Worm (Caenorhabditis elegans) whole organism, young adult: ENCODE measurements around the gene fbxc-32.

ENCODE experiments used
- ama-1 ChIP-seq, 3 experiments: fragments of 150-350 bp in 1 of 3; sonication (generic microtip) in 2 of 3; optimal IDR thresholded peaks; 2 replicates each; lab custom pipeline; 2014 to 2018; ENCODE audit warnings: missing biosample characterization in 2 of 3, missing genetic modification characterization in 2 of 3, missing genetic modification reagents in 2 of 3
- atf-7 ChIP-seq: sonication (generic microtip); optimal IDR thresholded peaks from 2 replicates; lab custom pipeline; 2017; ENCODE audit warnings: mild to moderate bottlenecking, missing genetic modification characterization, missing compliant biosample characterization
- athp-1 ChIP-seq: sonication (generic microtip); optimal IDR thresholded peaks from 2 replicates; lab custom pipeline; 2017; ENCODE audit warnings: mild to moderate bottlenecking, missing genetic modification characterization, missing compliant biosample characterization
- ccch-3 ChIP-seq: fragments of 200-800 bp; sonication (Bioruptor generic); optimal IDR thresholded peaks from 2 replicates; lab custom pipeline; 2018; ENCODE audit warnings: mild to moderate bottlenecking, missing genetic modification characterization, missing compliant biosample characterization
- cebp-1 ChIP-seq, 2 experiments: fragments of 200-800 bp in 1 of 2; sonication (Bioruptor generic) in 1 of 2; sonication (generic microtip) in 1 of 2; IDR thresholded peaks in 1 of 2; optimal IDR thresholded peaks in 1 of 2; 2 replicates each; pipeline versions ENCODE4 v1.3.6 to Lab custom; 2017 to 2022; ENCODE audit warnings: missing compliant biosample characterization in 2 of 2, missing genetic modification characterization in 2 of 2, mild to moderate bottlenecking in 1 of 2, missing genetic modification reagents in 1 of 2, moderate library complexity in 1 of 2
- nfyb-1 ChIP-seq: fragments of 200-800 bp; sonication (Bioruptor generic); IDR thresholded peaks from 2 replicates; pipeline ENCODE4 v1.3.6; 2022; ENCODE audit warnings: missing genetic modification reagents, missing genetic modification characterization, missing compliant biosample characterization
- sptf-2 ChIP-seq: fragments of 200-800 bp; sonication (Bioruptor generic); optimal IDR thresholded peaks from 2 replicates; lab custom pipeline; 2018; ENCODE audit warnings: mild to moderate bottlenecking, missing genetic modification characterization, missing compliant biosample characterization
- unc-130 ChIP-seq: sonication (generic microtip); optimal IDR thresholded peaks from 2 replicates; lab custom pipeline; 2016; ENCODE audit warnings: missing genetic modification reagents, missing genetic modification characterization, missing compliant biosample characterization
- ztf-22 ChIP-seq: fragments of 200-800 bp; sonication (Bioruptor generic); optimal IDR thresholded peaks from 2 replicates; lab custom pipeline; 2018; ENCODE audit warnings: mild to moderate bottlenecking, missing genetic modification characterization, moderate library complexity, missing compliant biosample characterization

DNA sequence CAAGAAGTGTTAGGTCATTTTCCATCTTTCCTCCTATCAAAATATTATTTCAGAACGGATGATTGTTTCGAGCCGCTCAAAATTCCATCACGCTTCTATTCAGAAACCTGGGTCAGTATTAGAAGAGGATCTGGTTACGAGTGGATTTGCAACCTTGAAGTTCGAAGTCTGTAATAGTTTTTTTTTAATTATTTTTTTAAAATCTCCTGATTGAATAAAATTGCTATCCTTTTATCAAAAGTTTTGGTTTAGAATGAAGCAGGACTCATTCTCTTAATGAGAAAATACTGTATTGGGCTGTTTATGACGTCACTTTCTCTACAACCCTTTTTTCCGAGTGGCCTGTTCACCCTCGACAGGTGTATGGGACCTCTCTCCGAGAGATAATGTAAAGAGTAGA, 40.4 kb upstream of the fbxc-32 start, which contains the start of gene fbxc-39:
- no peak for TF ChIP-seq cebp-1 (GFP tag; IDR thresholded peaks at IDR 0.05; lab: Robert Waterston, UW)
- TF ChIP-seq cebp-1 (tag; optimal IDR thresholded peaks at IDR 0.05; lab: Kevin White, UChicago), result no peak
- no peak for TF ChIP-seq ztf-22 (GFP tag; lab: Kevin White, UChicago)
- no peak for TF ChIP-seq unc-130
- no peak for TF ChIP-seq sptf-2
- no peak for TF ChIP-seq ccch-3
- no peak for TF ChIP-seq athp-1 (tag; lab: Kevin White, UChicago)
- TF ChIP-seq atf-7 (tag; lab: Kevin White, UChicago), result no peak
- no peak for TF ChIP-seq nfyb-1 (GFP tag; lab: Robert Waterston, UW)
- TF ChIP-seq ama-1 (optimal IDR thresholded peaks at IDR 0.05; lab: Kevin White, UChicago), result no peak
- TF ChIP-seq ama-1 (GFP tag; optimal IDR thresholded peaks at IDR 0.05; lab: Kevin White, UChicago), result no peak
